Fruit fly (Drosophila melanogaster): ENCODE measurements around the gene Bdbt.
A peak's percentile ranks its signal among the peaks of the same experiment; 100 is the strongest.

The Bdbt gene

DNA sequence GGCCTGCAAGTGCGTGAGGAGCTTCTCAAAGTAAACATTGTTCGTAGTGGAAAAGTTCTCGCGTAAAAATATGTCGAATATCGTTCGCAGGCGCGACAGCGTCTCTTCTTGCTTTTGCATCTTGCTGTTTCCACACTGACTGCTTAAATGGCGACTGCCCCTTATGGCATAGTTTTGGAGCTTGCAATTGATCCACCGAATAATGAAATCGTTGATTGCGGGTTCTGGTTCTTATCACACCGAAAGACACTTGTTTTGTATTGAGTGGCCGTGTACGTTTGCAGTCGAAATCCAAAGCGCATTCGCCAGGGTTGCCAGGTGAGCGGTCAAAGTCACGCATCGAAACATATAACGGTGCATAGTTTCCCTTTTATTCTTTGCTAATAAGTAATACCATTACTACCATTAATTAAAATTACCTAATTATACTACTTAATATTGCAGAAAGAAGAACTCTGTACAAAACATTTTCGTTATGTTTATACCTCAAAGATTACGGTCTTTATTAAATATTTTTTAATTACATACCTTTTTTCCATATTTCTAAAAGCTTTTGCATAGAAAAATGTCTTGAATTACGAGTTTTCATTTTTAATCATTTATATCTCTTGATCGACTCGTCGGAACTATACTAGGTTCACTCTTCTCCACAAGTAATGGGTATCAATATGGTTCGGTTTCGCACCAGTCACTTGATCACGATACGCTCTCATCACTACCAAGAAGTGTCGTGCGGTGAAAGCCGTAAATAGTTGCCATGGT, 17.0 kb downstream of the Bdbt start, which contains the start of the genes CG7044 and Tbc1d22 (continued):
- TF ChIP-seq CG1602 (GFP tag; optimal IDR thresholded peaks at IDR 0.05) (peak; percentile 58), CG8089 (GFP tag; optimal IDR thresholded peaks at IDR 0.05) (peak; percentile 18), BtbVII (GFP tag; optimal IDR thresholded peaks at IDR 0.05) (no peak), CG10654 (GFP tag; optimal IDR thresholded peaks at IDR 0.05) (peak; percentile 0), Drgx (GFP tag; IDR thresholded peaks at IDR 0.05) (no peak), bbx (GFP tag; IDR thresholded peaks at IDR 0.05; ENCODE audit: partially characterized antibody) (no peak; the same call in 1 of the 2 replicates), ham (GFP tag; IDR thresholded peaks at IDR 0.05) (no peak), ftz-f1 (GFP tag; optimal IDR thresholded peaks at IDR 0.05) (no peak), sim (GFP tag; IDR thresholded peaks at IDR 0.05) (no peak), fd102C (GFP tag; optimal IDR thresholded peaks at IDR 0.05) (no peak), eve (GFP tag; optimal IDR thresholded peaks at IDR 0.05) (no peak), chif (GFP tag; optimal IDR thresholded peaks at IDR 0.05) (peak in 1 of 2 experiments; percentile 20), NfI (GFP tag; optimal IDR thresholded peaks at IDR 0.05) (peak; percentile 32), crc (GFP tag; optimal IDR thresholded peaks at IDR 0.05) (no peak), Pdp1 (GFP tag; optimal IDR thresholded peaks at IDR 0.05) (peak; percentile 13 to 33), CG14860 (GFP tag; IDR thresholded peaks at IDR 0.05; ENCODE audit: partially characterized antibody) (peak; percentile 47; the same call in 1 of the 3 replicates), klu (GFP tag; IDR thresholded peaks at IDR 0.05) (no peak), grau (tag; optimal IDR thresholded peaks at IDR 0.05) (peak; percentile 59), oc (tag; optimal IDR thresholded peaks at IDR 0.05) (no peak), Gsc (GFP tag; IDR thresholded peaks at IDR 0.05) (no peak), nom (GFP tag; optimal IDR thresholded peaks at IDR 0.05) (no peak), lbe (GFP tag; optimal IDR thresholded peaks at IDR 0.05) (no peak), unc-4 (GFP tag; IDR thresholded peaks at IDR 0.05; ENCODE audit: partially characterized antibody) (no peak; the same call in 1 of the 2 replicates), CG3163 (GFP tag; optimal IDR thresholded peaks at IDR 0.05) (no peak), vnd (GFP tag; IDR thresholded peaks at IDR 0.05; ENCODE audit: partially characterized antibody) (no peak), CG15514 (GFP tag; optimal IDR thresholded peaks at IDR 0.05) (no peak), CG4707 (GFP tag; optimal IDR thresholded peaks at IDR 0.05) (no peak), CG1529 (GFP tag; optimal IDR thresholded peaks at IDR 0.05) (no peak), Bgb (GFP tag; IDR thresholded peaks at IDR 0.05; ENCODE audit: partially characterized antibody) (peak; percentile 27; the same call in 1 of the 2 replicates), fru (optimal IDR thresholded peaks at IDR 0.05) (no peak), Sox102F (GFP tag; optimal IDR thresholded peaks at IDR 0.05) (no peak), trem (tag; optimal IDR thresholded peaks at IDR 0.05) (peak; percentile 12), CG31224 (GFP tag; IDR thresholded peaks at IDR 0.05) (no peak), Taf1 (GFP tag; IDR thresholded peaks at IDR 0.05) (no peak), Optix (GFP tag; IDR thresholded peaks at IDR 0.05) (no peak), Elba2 (GFP tag; optimal IDR thresholded peaks at IDR 0.05) (no peak), Sry-β (GFP tag; optimal IDR thresholded peaks at IDR 0.05) (peak; percentile 78), Dfd (GFP tag; optimal IDR thresholded peaks at IDR 0.05) (no peak), CG14441 (GFP tag; IDR thresholded peaks at IDR 0.05) (no peak), CG34376 (GFP tag; optimal IDR thresholded peaks at IDR 0.05) (no peak), Sox100B (GFP tag; optimal IDR thresholded peaks at IDR 0.05) (no peak), CG4854 (GFP tag; optimal IDR thresholded peaks at IDR 0.05) (no peak), pb (GFP tag; optimal IDR thresholded peaks at IDR 0.05) (no peak), Fer3 (tag; optimal IDR thresholded peaks at IDR 0.05) (peak; percentile 26), fu2 (GFP tag; optimal IDR thresholded peaks at IDR 0.05) (no peak), dysf (GFP tag; IDR thresholded peaks at IDR 0.05) (peak; percentile 61), CG3065 (GFP tag; optimal IDR thresholded peaks at IDR 0.05) (no peak), esg (GFP tag; conservative IDR thresholded peaks at IDR 0.05) (no peak), ems (GFP tag; optimal IDR thresholded peaks at IDR 0.05) (no peak), crol (GFP tag; IDR thresholded peaks at IDR 0.05) (no peak)
